Fruit fly (Drosophila melanogaster): ENCODE results near the gene Or69a.

Gene Or69a

dm6 chr3L:13014693-13015092 is 47.2 kb upstream of the Or69a start:
- TF ChIP-seq jim (GFP tag; optimal IDR thresholded peaks at IDR 0.05) (no peak), Rel (GFP tag; optimal IDR thresholded peaks at IDR 0.05) (no peak), Rel (tag; optimal IDR thresholded peaks at IDR 0.05) (peak; percentile 90)

- TF ChIP-seq Hr78 (GFP tag; optimal IDR thresholded peaks at IDR 0.05) = no peak
- TF ChIP-seq N (GFP tag; optimal IDR thresholded peaks at IDR 0.05) = no peak
- TF ChIP-seq Myc (optimal IDR thresholded peaks at IDR 0.05) = no peak
- peak; percentile 5 for TF ChIP-seq fru (GFP tag; optimal IDR thresholded peaks at IDR 0.05)
- no peak for TF ChIP-seq dl (GFP tag; optimal IDR thresholded peaks at IDR 0.05; ENCODE audit: insufficient read depth in 1 of 2, partially characterized antibody in 2 of 2)
- TF ChIP-seq Dif (GFP tag; optimal IDR thresholded peaks at IDR 0.05; ENCODE audit: partially characterized antibody) = no peak
- TF ChIP-seq CG32264 (GFP tag; optimal IDR thresholded peaks at IDR 0.05) = no peak
- no peak for TF ChIP-seq Rel (GFP tag; optimal IDR thresholded peaks at IDR 0.05)
- peak; percentile 87 for TF ChIP-seq Rel (tag; optimal IDR thresholded peaks at IDR 0.05)
- TF ChIP-seq ey (GFP tag; optimal IDR thresholded peaks at IDR 0.05) = no peak
- no peak for TF ChIP-seq OdsH (GFP tag; optimal IDR thresholded peaks at IDR 0.05)
- no peak for TF ChIP-seq Dfd (GFP tag; optimal IDR thresholded peaks at IDR 0.05)
- TF ChIP-seq Hr83 (GFP tag; optimal IDR thresholded peaks at IDR 0.05; ENCODE audit: poor library complexity, severe bottlenecking) = no peak
- TF ChIP-seq Mio (GFP tag; optimal IDR thresholded peaks at IDR 0.05) = no peak
- TF ChIP-seq brk (GFP tag; optimal IDR thresholded peaks at IDR 0.05) = peak; percentile 6
- TF ChIP-seq br (GFP tag; optimal IDR thresholded peaks at IDR 0.05) = no peak
- TF ChIP-seq h (GFP tag; optimal IDR thresholded peaks at IDR 0.05) = no peak
- no peak for TF ChIP-seq CrebA (GFP tag; optimal IDR thresholded peaks at IDR 0.05; ENCODE audit: borderline replicate concordance)
- peak; percentile 53 for TF ChIP-seq tai (GFP tag; optimal IDR thresholded peaks at IDR 0.05)
- peak; percentile 1 for TF ChIP-seq rgr (GFP tag; optimal IDR thresholded peaks at IDR 0.05)
- TF ChIP-seq Abd-B (GFP tag; optimal IDR thresholded peaks at IDR 0.05) = no peak
- TF ChIP-seq woc (GFP tag; optimal IDR thresholded peaks at IDR 0.05) = no peak
- no peak for TF ChIP-seq Jra (GFP tag; optimal IDR thresholded peaks at IDR 0.05)
- no peak for TF ChIP-seq GATAd (GFP tag; optimal IDR thresholded peaks at IDR 0.05)
- TF ChIP-seq HLH106 (tag; optimal IDR thresholded peaks at IDR 0.05) = no peak
- TF ChIP-seq Vsx2 (GFP tag; optimal IDR thresholded peaks at IDR 0.05; ENCODE audit: partially characterized antibody) = no peak
- TF ChIP-seq jim (GFP tag; optimal IDR thresholded peaks at IDR 0.05) = no peak
- TF ChIP-seq psq (GFP tag; optimal IDR thresholded peaks at IDR 0.05) = no peak
- no peak for TF ChIP-seq lola (GFP tag; optimal IDR thresholded peaks at IDR 0.05)
- TF ChIP-seq dmrt93B (GFP tag; optimal IDR thresholded peaks at IDR 0.05) = no peak
- TF ChIP-seq dsf (GFP tag; optimal IDR thresholded peaks at IDR 0.05; ENCODE audit: borderline replicate concordance) = no peak
- no peak for TF ChIP-seq pan (optimal IDR thresholded peaks at IDR 0.05)
- TF ChIP-seq Sp1 (GFP tag; optimal IDR thresholded peaks at IDR 0.05) = no peak
- no peak for TF ChIP-seq usp (GFP tag; optimal IDR thresholded peaks at IDR 0.05)
- no peak for TF ChIP-seq CG9705 (GFP tag; optimal IDR thresholded peaks at IDR 0.05)
- no peak for TF ChIP-seq sv (GFP tag; optimal IDR thresholded peaks at IDR 0.05)
- TF ChIP-seq sage (GFP tag; optimal IDR thresholded peaks at IDR 0.05) = no peak
- peak; percentile 18 for TF ChIP-seq Hnf4 (GFP tag; optimal IDR thresholded peaks at IDR 0.05)
- peak in 1 of 2 experiments; percentile 26 for TF ChIP-seq foxo (GFP tag; optimal IDR thresholded peaks at IDR 0.05)
Measured at dm6 chr3L:13011511-13011910, 44.0 kb upstream of the Or69a start, which contains the start of gene Cul6. Cul6 (minus strand) TSS chr3L:13011685.

dm6 chr3L:13007946-13008462 is 40.5 kb upstream of the Or69a start:
- TF ChIP-seq Vsx2 (GFP tag; optimal IDR thresholded peaks at IDR 0.05; ENCODE audit: partially characterized antibody) = no peak
- TF ChIP-seq rgr (GFP tag; optimal IDR thresholded peaks at IDR 0.05) = no peak
- TF ChIP-seq Abd-B (GFP tag; optimal IDR thresholded peaks at IDR 0.05) = no peak
- no peak for TF ChIP-seq Dfd (GFP tag; optimal IDR thresholded peaks at IDR 0.05)
- TF ChIP-seq h (GFP tag; optimal IDR thresholded peaks at IDR 0.05) = no peak
- no peak for TF ChIP-seq Dif (GFP tag; optimal IDR thresholded peaks at IDR 0.05; ENCODE audit: partially characterized antibody)
- no peak for TF ChIP-seq woc (GFP tag; optimal IDR thresholded peaks at IDR 0.05)
- no peak for TF ChIP-seq psq (GFP tag; optimal IDR thresholded peaks at IDR 0.05)
- TF ChIP-seq sv (GFP tag; optimal IDR thresholded peaks at IDR 0.05) = no peak
- no peak for TF ChIP-seq CG9705 (GFP tag; optimal IDR thresholded peaks at IDR 0.05)
- TF ChIP-seq Myc (optimal IDR thresholded peaks at IDR 0.05) = no peak
- TF ChIP-seq br (GFP tag; optimal IDR thresholded peaks at IDR 0.05) = no peak
- TF ChIP-seq tai (GFP tag; optimal IDR thresholded peaks at IDR 0.05) = no peak
- no peak for TF ChIP-seq sage (GFP tag; optimal IDR thresholded peaks at IDR 0.05)

Data from whole organism, wandering third instar larva.